Worm (Caenorhabditis elegans) whole organism, L2 larva: ENCODE data around the gene F36H5.14.

Experiments used
- ZK546.5 ChIP-seq: sonication (generic microtip); optimal IDR thresholded peaks from 2 replicates; lab custom pipeline; 2017; ENCODE audit warnings: missing biosample characterization, missing genetic modification characterization
- blmp-1 ChIP-seq: sonication (generic microtip); optimal IDR thresholded peaks from 2 replicates; lab custom pipeline; 2017; ENCODE audit warnings: missing genetic modification characterization, mild to moderate bottlenecking, missing compliant biosample characterization, antibody characterized with exemption, moderate library complexity; ENCODE audit not compliant: insufficient read depth
- lin-13 ChIP-seq: fragments of 150-350 bp; optimal IDR thresholded peaks from 2 replicates; lab custom pipeline; 2014; ENCODE audit warnings: missing biosample characterization, missing genetic modification reagents, missing genetic modification characterization
- nhr-129 ChIP-seq: fragments of 150-350 bp; optimal IDR thresholded peaks from 2 replicates; lab custom pipeline; 2014; ENCODE audit warnings: missing biosample characterization, missing genetic modification characterization
- snpc-4 ChIP-seq: fragments of 150-350 bp; optimal IDR thresholded peaks from 2 replicates; lab custom pipeline; 2014; ENCODE audit warnings: missing biosample characterization, missing genetic modification characterization
- ztf-11 ChIP-seq: sonication (generic microtip); optimal IDR thresholded peaks from 2 replicates; lab custom pipeline; 2017; ENCODE audit warnings: missing biosample characterization, missing genetic modification characterization

DNA sequence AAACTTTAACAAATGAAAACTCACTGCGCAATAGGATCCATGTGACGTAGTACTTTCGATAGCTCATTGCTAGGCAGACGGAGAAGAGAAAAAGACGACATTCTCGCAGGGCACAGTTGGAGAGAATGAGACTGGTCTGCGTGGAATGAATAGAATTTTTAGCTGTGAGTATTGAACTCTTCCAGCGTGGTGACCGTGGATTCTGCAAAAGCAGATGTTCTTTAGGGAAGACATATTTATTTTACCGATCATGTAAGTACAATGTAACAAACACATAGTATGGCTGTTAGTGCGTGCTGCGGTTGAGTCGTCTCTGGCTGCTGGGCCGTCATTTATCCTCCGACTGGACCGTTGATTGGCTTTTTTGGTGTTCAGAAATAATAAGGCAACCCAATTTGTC is 22.3 kb upstream of the F36H5.14 start, which contains the start of gene F36H5.9:
- TF ChIP-seq ztf-11 (tag; lab: Kevin White, UChicago) (no peak), lin-13 (no peak), ZK546.5 (tag; lab: Kevin White, UChicago) (no peak), blmp-1 (tag; lab: Kevin White, UChicago) (no peak), nhr-129 (no peak), snpc-4 (tag; lab: Kevin White, UChicago) (no peak)
